Worm (Caenorhabditis elegans) whole organism, L3 larva: ENCODE measurements around the gene txt-1.

ENCODE experiments used
- R02D3.7 ChIP-seq: fragments of 150-350 bp; optimal IDR thresholded peaks from 2 replicates; lab custom pipeline; 2014; ENCODE audit warnings: missing biosample characterization, missing genetic modification characterization
- ZK546.5 ChIP-seq: sonication (generic microtip); optimal IDR thresholded peaks from 2 replicates; lab custom pipeline; 2017; ENCODE audit warnings: missing biosample characterization, missing genetic modification characterization
- aly-2 ChIP-seq: fragments of 150-350 bp; optimal IDR thresholded peaks from 2 replicates; lab custom pipeline; 2014; ENCODE audit warnings: missing biosample characterization, missing genetic modification characterization
- ama-1 ChIP-seq: fragments of 150-350 bp; optimal IDR thresholded peaks from 2 replicates; lab custom pipeline; 2018
- ceh-16 ChIP-seq: sonication (generic microtip); optimal IDR thresholded peaks from 2 replicates; lab custom pipeline; 2017; ENCODE audit warnings: missing biosample characterization, missing genetic modification characterization
- ceh-28 ChIP-seq: fragments of 150-350 bp; optimal IDR thresholded peaks from 2 replicates; lab custom pipeline; 2014; ENCODE audit warnings: missing biosample characterization, missing genetic modification reagents, missing genetic modification characterization
- ceh-82 ChIP-seq: fragments of 150-350 bp; optimal IDR thresholded peaks from 2 replicates; lab custom pipeline; 2014; ENCODE audit warnings: missing biosample characterization, missing genetic modification characterization
- ceh-9 ChIP-seq: sonication (generic microtip); optimal IDR thresholded peaks from 2 replicates; lab custom pipeline; 2018; ENCODE audit warnings: missing biosample characterization, missing genetic modification characterization
- daf-12 ChIP-seq: fragments of 150-350 bp; optimal IDR thresholded peaks from 2 replicates; lab custom pipeline; 2014; ENCODE audit warnings: missing biosample characterization, missing genetic modification reagents, missing genetic modification characterization
- egl-27 ChIP-seq: sonication (generic microtip); optimal IDR thresholded peaks from 4 replicates; lab custom pipeline; 2017; ENCODE audit warnings: missing biosample characterization, missing genetic modification reagents, missing genetic modification characterization
- egl-5 ChIP-seq: fragments of 150-350 bp; optimal IDR thresholded peaks from 2 replicates; lab custom pipeline; 2017; ENCODE audit warnings: missing biosample characterization, missing genetic modification reagents, missing genetic modification characterization, inconsistent platforms
- elt-1 ChIP-seq: fragments of 150-350 bp; optimal IDR thresholded peaks from 2 replicates; lab custom pipeline; 2014; ENCODE audit warnings: missing biosample characterization, missing genetic modification characterization
- elt-2 ChIP-seq: sonication (generic microtip); optimal IDR thresholded peaks from 2 replicates; lab custom pipeline; 2016; ENCODE audit warnings: missing genetic modification reagents, mild to moderate bottlenecking, missing genetic modification characterization, missing compliant biosample characterization
- elt-3 ChIP-seq, 3 experiments: fragments of 150-350 bp in 1 of 3; sonication (generic microtip) in 2 of 3; optimal IDR thresholded peaks; 2 replicates in 2 of 3; 4 replicates in 1 of 3; lab custom pipeline; 2014 to 2017; ENCODE audit warnings: missing biosample characterization in 3 of 3, missing genetic modification characterization in 3 of 3
- eor-1 ChIP-seq, 2 experiments: fragments of 150-350 bp; optimal IDR thresholded peaks; 2 replicates each; lab custom pipeline; 2014 to 2018; ENCODE audit warnings: missing biosample characterization in 2 of 2, missing genetic modification characterization in 2 of 2
- fkh-10 ChIP-seq: sonication (generic microtip); optimal IDR thresholded peaks from 2 replicates; lab custom pipeline; 2017; ENCODE audit warnings: missing biosample characterization, missing genetic modification reagents, missing genetic modification characterization
- fkh-2 ChIP-seq: fragments of 150-350 bp; optimal IDR thresholded peaks from 2 replicates; lab custom pipeline; 2014; ENCODE audit warnings: missing biosample characterization, missing genetic modification reagents, missing genetic modification characterization
- fos-1 ChIP-seq: fragments of 150-350 bp; optimal IDR thresholded peaks from 2 replicates; lab custom pipeline; 2014; ENCODE audit warnings: missing biosample characterization, missing genetic modification characterization
- hmg-11 ChIP-seq: sonication (generic microtip); optimal IDR thresholded peaks from 2 replicates; lab custom pipeline; 2016; ENCODE audit warnings: missing genetic modification characterization, missing compliant biosample characterization
- jun-1 ChIP-seq: fragments of 150-350 bp; optimal IDR thresholded peaks from 2 replicates; lab custom pipeline; 2014; ENCODE audit warnings: missing biosample characterization, missing genetic modification reagents, missing genetic modification characterization
- lin-15B ChIP-seq: fragments of 150-350 bp; optimal IDR thresholded peaks from 2 replicates; lab custom pipeline; 2014; ENCODE audit warnings: missing biosample characterization, missing genetic modification characterization
- lin-39 ChIP-seq: fragments of 150-350 bp; optimal IDR thresholded peaks from 2 replicates; lab custom pipeline; 2018; ENCODE audit warnings: missing biosample characterization, missing genetic modification reagents, missing genetic modification characterization
- lsy-12 ChIP-seq: sonication (generic microtip); optimal IDR thresholded peaks from 2 replicates; lab custom pipeline; 2016; ENCODE audit warnings: mild to moderate bottlenecking, missing genetic modification characterization, missing compliant biosample characterization
- mdl-1 ChIP-seq: fragments of 150-350 bp; optimal IDR thresholded peaks from 2 replicates; lab custom pipeline; 2014; ENCODE audit warnings: missing biosample characterization, missing genetic modification characterization
- mml-1 ChIP-seq: fragments of 150-350 bp; sonication (generic microtip); optimal IDR thresholded peaks from 3 replicates; lab custom pipeline; 2014; ENCODE audit warnings: missing biosample characterization, missing genetic modification characterization
- nfya-1 ChIP-seq: sonication (generic microtip); optimal IDR thresholded peaks from 2 replicates; lab custom pipeline; 2017; ENCODE audit warnings: missing genetic modification characterization, mild to moderate bottlenecking, missing compliant biosample characterization, antibody characterized with exemption, moderate library complexity; ENCODE audit not compliant: insufficient read depth
- nhr-11 ChIP-seq: fragments of 150-350 bp; optimal IDR thresholded peaks from 2 replicates; lab custom pipeline; 2014; ENCODE audit warnings: missing biosample characterization, missing genetic modification characterization
- nhr-12 ChIP-seq: fragments of 150-350 bp; optimal IDR thresholded peaks from 2 replicates; lab custom pipeline; 2014; ENCODE audit warnings: missing biosample characterization, missing genetic modification characterization
- nhr-23 ChIP-seq: fragments of 150-350 bp; optimal IDR thresholded peaks from 2 replicates; lab custom pipeline; 2014; ENCODE audit warnings: missing biosample characterization, missing genetic modification reagents, missing genetic modification characterization
- nhr-237 ChIP-seq: fragments of 150-350 bp; optimal IDR thresholded peaks from 2 replicates; lab custom pipeline; 2014; ENCODE audit warnings: missing biosample characterization, missing genetic modification characterization
- nhr-25 ChIP-seq: sonication (generic microtip); optimal IDR thresholded peaks from 2 replicates; lab custom pipeline; 2017; ENCODE audit warnings: missing biosample characterization, missing genetic modification characterization
- nhr-28 ChIP-seq: fragments of 150-350 bp; optimal IDR thresholded peaks from 2 replicates; lab custom pipeline; 2014; ENCODE audit warnings: missing biosample characterization, missing genetic modification characterization
- nhr-43 ChIP-seq: sonication (generic microtip); optimal IDR thresholded peaks from 2 replicates; lab custom pipeline; 2016; ENCODE audit warnings: mild to moderate bottlenecking, missing genetic modification characterization, missing compliant biosample characterization; ENCODE audit not compliant: poor library complexity, severe bottlenecking
- nhr-67 ChIP-seq: fragments of 150-350 bp; optimal IDR thresholded peaks from 2 replicates; lab custom pipeline; 2014; ENCODE audit warnings: missing biosample characterization, missing genetic modification characterization
- nhr-76 ChIP-seq: fragments of 150-350 bp; sonication (generic microtip); optimal IDR thresholded peaks from 5 replicates; lab custom pipeline; 2014; ENCODE audit warnings: missing biosample characterization, missing genetic modification characterization
- nhr-77 ChIP-seq: fragments of 150-350 bp; optimal IDR thresholded peaks from 2 replicates; lab custom pipeline; 2014; ENCODE audit warnings: missing biosample characterization, missing genetic modification characterization
- pha-4 ChIP-seq: fragments of 150-350 bp; optimal IDR thresholded peaks from 2 replicates; lab custom pipeline; 2014; ENCODE audit warnings: missing biosample characterization, missing genetic modification reagents, missing genetic modification characterization
- pqm-1 ChIP-seq: fragments of 150-350 bp; optimal IDR thresholded peaks from 2 replicates; lab custom pipeline; 2017; ENCODE audit warnings: missing biosample characterization, missing genetic modification characterization, inconsistent platforms
- sea-2 ChIP-seq: fragments of 150-350 bp; sonication (generic microtip); optimal IDR thresholded peaks from 4 replicates; lab custom pipeline; 2014; ENCODE audit warnings: missing biosample characterization, missing genetic modification reagents, missing genetic modification characterization
- skn-1 ChIP-seq: fragments of 150-350 bp; optimal IDR thresholded peaks from 2 replicates; lab custom pipeline; 2014; ENCODE audit warnings: missing biosample characterization, missing genetic modification characterization
- snpc-4 ChIP-seq: fragments of 150-350 bp; optimal IDR thresholded peaks from 2 replicates; lab custom pipeline; 2014; ENCODE audit warnings: missing biosample characterization, missing genetic modification characterization
- tbx-2 ChIP-seq: sonication (generic microtip); optimal IDR thresholded peaks from 2 replicates; lab custom pipeline; 2016; ENCODE audit warnings: mild to moderate bottlenecking, missing genetic modification characterization, missing compliant biosample characterization
- unc-39 ChIP-seq: sonication (generic microtip); optimal IDR thresholded peaks from 4 replicates; lab custom pipeline; 2017; ENCODE audit warnings: missing biosample characterization, missing genetic modification characterization
- unc-62 ChIP-seq: fragments of 150-350 bp; sonication (generic microtip); optimal IDR thresholded peaks from 4 replicates; lab custom pipeline; 2014; ENCODE audit warnings: missing biosample characterization, missing genetic modification reagents, missing genetic modification characterization
- zag-1 ChIP-seq: fragments of 150-350 bp; optimal IDR thresholded peaks from 2 replicates; lab custom pipeline; 2014; ENCODE audit warnings: missing biosample characterization, missing genetic modification characterization
- ztf-11 ChIP-seq: fragments of 150-350 bp; optimal IDR thresholded peaks from 2 replicates; lab custom pipeline; 2014; ENCODE audit warnings: missing biosample characterization, missing genetic modification characterization
- ztf-4 ChIP-seq: fragments of 150-350 bp; optimal IDR thresholded peaks from 2 replicates; lab custom pipeline; 2014; ENCODE audit warnings: missing biosample characterization, missing genetic modification characterization

txt-1 gene

ce11 chrII:95177-95576, 10.8 kb upstream of the txt-1 start, which contains the start of gene C50D2.7:
Gene C50D2.7, minus strand, starts transcription at chrII:95277.
- TF ChIP-seq ZK546.5 (tag; lab: Kevin White, UChicago) (no peak), fos-1 (no peak)

- peak; percentile 73 for TF ChIP-seq lin-15B
- TF ChIP-seq ceh-16 (tag; lab: Kevin White, UChicago), result no peak
- TF ChIP-seq nhr-25, result no peak
- TF ChIP-seq daf-12 (tag; lab: Kevin White, UChicago), result no peak
- peak; percentile 45 for TF ChIP-seq nhr-23 (tag; lab: Kevin White, UChicago)
- no peak for TF ChIP-seq eor-1 (tag; optimal IDR thresholded peaks at IDR 0.05; lab: Kevin White, UChicago)
- TF ChIP-seq mml-1, result no peak
- TF ChIP-seq nhr-237 (tag; lab: Kevin White, UChicago), result no peak
- no peak for TF ChIP-seq egl-5 (tag; lab: Kevin White, UChicago)
- no peak for TF ChIP-seq ama-1 (lab: Kevin White, UChicago)
- TF ChIP-seq fkh-2 (tag; lab: Kevin White, UChicago), result no peak
- no peak for TF ChIP-seq ceh-9 (tag; lab: Kevin White, UChicago)
- TF ChIP-seq elt-1, result no peak
- TF ChIP-seq ztf-11 (tag; lab: Kevin White, UChicago), result no peak
- no peak for TF ChIP-seq fkh-10 (GFP tag; lab: Kevin White, UChicago)
- TF ChIP-seq R02D3.7, result peak; percentile 95
- TF ChIP-seq nhr-76 (tag; lab: Kevin White, UChicago), result no peak
- TF ChIP-seq mdl-1, result no peak
- TF ChIP-seq lin-39 (tag; lab: Kevin White, UChicago), result no peak
- TF ChIP-seq nhr-28 (tag; lab: Kevin White, UChicago), result no peak
- TF ChIP-seq sea-2, result no peak
- TF ChIP-seq tbx-2 (tag; lab: Kevin White, UChicago), result no peak
- no peak for TF ChIP-seq nhr-43
- TF ChIP-seq nhr-77 (tag; lab: Kevin White, UChicago), result no peak
- peak; percentile 37 for TF ChIP-seq skn-1 (tag; lab: Kevin White, UChicago)
- TF ChIP-seq snpc-4 (tag; lab: Kevin White, UChicago), result peak; percentile 28
- no peak for TF ChIP-seq egl-27 (tag; lab: Kevin White, UChicago)
- TF ChIP-seq pha-4 (tag; lab: Kevin White, UChicago), result peak; percentile 66
- TF ChIP-seq ceh-82 (tag; lab: Kevin White, UChicago), result no peak
- no peak for TF ChIP-seq zag-1 (tag; lab: Kevin White, UChicago)
- no peak for TF ChIP-seq nhr-67 (tag; lab: Kevin White, UChicago)
- no peak for TF ChIP-seq ceh-28 (tag; lab: Kevin White, UChicago)
- no peak for TF ChIP-seq ZK546.5 (tag; lab: Kevin White, UChicago)
- TF ChIP-seq jun-1 (tag; lab: Kevin White, UChicago), result no peak
- no peak for TF ChIP-seq fos-1
- peak; percentile 70 for TF ChIP-seq hmg-11 (tag; lab: Kevin White, UChicago)
- TF ChIP-seq ztf-4 (tag; lab: Kevin White, UChicago), result no peak
- TF ChIP-seq aly-2, result no peak
- peak; percentile 30 for TF ChIP-seq elt-2
- no peak for TF ChIP-seq nhr-11 (tag; lab: Kevin White, UChicago)
- no peak for TF ChIP-seq unc-62 (GFP tag; lab: Kevin White, UChicago)
- no peak for TF ChIP-seq lsy-12
- no peak for TF ChIP-seq unc-39 (tag; lab: Kevin White, UChicago)
- TF ChIP-seq pqm-1 (tag; lab: Kevin White, UChicago), result no peak
- TF ChIP-seq nhr-12 (tag; lab: Kevin White, UChicago), result no peak
- TF ChIP-seq nfya-1 (tag; lab: Kevin White, UChicago), result peak; percentile 43
- no peak for TF ChIP-seq elt-3 (tag; optimal IDR thresholded peaks at IDR 0.05; lab: Kevin White, UChicago)
Measured at ce11 chrII:97992-98763, 7.8 kb upstream of the txt-1 start, which contains the start of the genes luc-7L3 and sftb-6. Gene luc-7L3, minus strand, starts transcription at chrII:98027. Gene sftb-6, plus strand, starts transcription at chrII:98404.
